Worm (Caenorhabditis elegans): ENCODE measurements around the gene elc-1.

Gene elc-1

DNA sequence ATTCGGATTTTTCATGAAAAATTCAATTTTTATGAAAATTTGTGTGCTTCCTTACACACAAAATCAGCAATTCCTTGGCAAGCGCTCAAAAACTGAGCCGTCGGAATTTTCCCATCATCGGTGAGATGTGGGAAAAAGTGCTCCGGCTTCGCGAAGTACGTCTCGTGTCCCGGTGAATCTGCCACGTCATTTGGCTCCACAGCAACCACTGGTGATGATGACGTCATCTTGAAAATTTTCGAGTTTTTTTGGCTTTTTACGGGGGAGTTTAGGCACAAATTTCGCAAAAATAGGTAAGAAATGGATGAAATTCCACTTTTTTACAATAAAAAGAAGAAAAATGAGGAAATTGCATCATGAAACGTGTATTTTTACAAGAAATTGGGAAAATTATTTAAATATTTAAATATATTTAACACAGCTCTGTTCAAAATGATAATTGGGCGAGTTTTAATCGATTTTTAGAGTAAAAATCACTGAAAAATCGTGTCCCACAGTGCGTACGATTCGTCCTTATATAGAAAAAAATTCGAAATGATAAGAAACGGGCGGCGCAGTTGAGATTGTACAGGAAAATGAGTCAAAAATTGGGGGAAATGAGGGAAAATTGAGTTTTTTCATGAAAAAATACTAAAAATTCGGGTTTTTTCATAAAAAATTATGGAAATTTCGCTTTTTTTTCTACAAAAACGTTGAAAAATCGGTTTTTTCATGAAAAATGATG lies 2.9 kb downstream of the elc-1 start, which contains the start of gene Y82E9BR.14 (continued):
- TF ChIP-seq zfh-2 (GFP tag; conservative IDR thresholded peaks at IDR 0.05), result no peak
- TF ChIP-seq attf-5 (GFP tag; optimal IDR thresholded peaks at IDR 0.05), result no peak
- TF ChIP-seq lir-1 (GFP tag; conservative IDR thresholded peaks at IDR 0.05), result no peak
- TF ChIP-seq Y79H2A.3 (GFP tag; conservative IDR thresholded peaks at IDR 0.05), result no peak
- no peak for TF ChIP-seq ztf-26 (tag; optimal IDR thresholded peaks at IDR 0.05)
- TF ChIP-seq ceh-100 (GFP tag; IDR thresholded peaks at IDR 0.05), result no peak
- TF ChIP-seq F55B11.4 (tag; optimal IDR thresholded peaks at IDR 0.05; ENCODE audit: borderline replicate concordance, insufficient read depth), result no peak
- TF ChIP-seq nhr-27 (tag; optimal IDR thresholded peaks at IDR 0.05), result no peak
- no peak for TF ChIP-seq F52B5.7 (tag; optimal IDR thresholded peaks at IDR 0.05)
- TF ChIP-seq bed-2 (GFP tag; IDR thresholded peaks at IDR 0.05), result no peak
- TF ChIP-seq T26A5.8 (tag; optimal IDR thresholded peaks at IDR 0.05), result peak; percentile 10
- TF ChIP-seq K12H6.12 (tag; optimal IDR thresholded peaks at IDR 0.05), result no peak
- no peak for TF ChIP-seq rpc-1 (optimal IDR thresholded peaks at IDR 0.05)
- TF ChIP-seq rpc-1 (tag; optimal IDR thresholded peaks at IDR 0.05), result no peak
- TF ChIP-seq efl-1 (GFP tag; optimal IDR thresholded peaks at IDR 0.05), result no peak
- TF ChIP-seq atf-7 (tag; optimal IDR thresholded peaks at IDR 0.05), result peak; percentile 74
- TF ChIP-seq F57C9.4 (tag; optimal IDR thresholded peaks at IDR 0.05), result no peak
- TF ChIP-seq B0261.1 (tag; optimal IDR thresholded peaks at IDR 0.05), result no peak
- no peak for TF ChIP-seq T07F8.4 (tag; optimal IDR thresholded peaks at IDR 0.05)
- TF ChIP-seq madf-3 (GFP tag; IDR thresholded peaks at IDR 0.05), result peak; percentile 85
- no peak for TF ChIP-seq F37B4.10 (GFP tag; IDR thresholded peaks at IDR 0.05)

DNA sequence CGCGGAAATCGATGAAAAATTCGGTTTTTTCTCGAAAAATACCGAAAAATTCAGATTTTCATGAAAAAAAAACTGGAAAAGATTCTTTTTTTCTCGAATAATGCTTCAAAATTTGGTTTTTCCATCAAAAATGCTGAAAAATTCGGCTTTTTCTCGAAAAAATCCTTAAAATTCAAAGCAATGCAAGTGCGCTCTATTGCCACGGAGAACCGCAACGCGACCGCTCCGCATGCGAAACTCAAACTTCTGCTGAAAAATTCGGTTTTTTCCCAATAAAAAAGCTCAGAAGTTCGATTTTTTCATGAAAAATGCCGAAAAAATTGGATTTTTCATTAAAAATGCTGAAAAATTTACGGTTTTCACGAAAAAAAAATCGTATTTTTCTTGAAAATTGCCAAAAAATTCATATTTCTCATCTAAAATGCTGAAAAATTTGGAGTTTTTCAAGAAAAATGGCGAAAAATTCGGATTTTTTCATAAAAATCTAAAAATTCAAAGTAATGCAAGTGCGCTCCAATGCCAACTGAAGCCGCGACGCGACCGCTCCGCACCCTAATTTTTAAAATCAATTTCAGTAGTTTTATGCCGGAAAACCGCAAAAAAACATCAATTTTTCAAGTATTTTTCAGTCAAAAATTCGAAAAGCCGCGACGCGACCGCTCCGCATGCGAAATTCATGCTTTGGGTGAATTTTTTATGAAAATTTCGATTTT lies 3.7 kb downstream of the elc-1 start:
- TF ChIP-seq madf-6 (GFP tag; IDR thresholded peaks at IDR 0.05), result peak; percentile 9; the same call in 1 of the 2 replicates
- TF ChIP-seq efl-1 (GFP tag; optimal IDR thresholded peaks at IDR 0.05), result peak; percentile 23
- TF ChIP-seq mcd-1 (GFP tag; IDR thresholded peaks at IDR 0.05), result peak; percentile 63
- TF ChIP-seq lsl-1 (GFP tag; optimal IDR thresholded peaks at IDR 0.05), result peak; percentile 41
- 0 out of 2 replicates have a peak, but pooled peaks have one; percentile 10 for TF ChIP-seq dox-1 (GFP tag; IDR thresholded peaks at IDR 0.05)
- TF ChIP-seq zfh-2 (GFP tag; conservative IDR thresholded peaks at IDR 0.05), result no peak
- no peak for TF ChIP-seq Y53F4B.3 (GFP tag; IDR thresholded peaks at IDR 0.05)
- peak; percentile 27 for TF ChIP-seq lin-54 (GFP tag; optimal IDR thresholded peaks at IDR 0.05)
- no peak for TF ChIP-seq fkh-3 (tag; optimal IDR thresholded peaks at IDR 0.05)
- TF ChIP-seq hrde-1 (tag; optimal IDR thresholded peaks at IDR 0.05; ENCODE audit: borderline replicate concordance), result no peak
- peak; percentile 97 for TF ChIP-seq madf-3 (GFP tag; IDR thresholded peaks at IDR 0.05)
- TF ChIP-seq snpc-1.3 (tag; optimal IDR thresholded peaks at IDR 0.05; ENCODE audit: insufficient read depth), result peak; percentile 9

DNA sequence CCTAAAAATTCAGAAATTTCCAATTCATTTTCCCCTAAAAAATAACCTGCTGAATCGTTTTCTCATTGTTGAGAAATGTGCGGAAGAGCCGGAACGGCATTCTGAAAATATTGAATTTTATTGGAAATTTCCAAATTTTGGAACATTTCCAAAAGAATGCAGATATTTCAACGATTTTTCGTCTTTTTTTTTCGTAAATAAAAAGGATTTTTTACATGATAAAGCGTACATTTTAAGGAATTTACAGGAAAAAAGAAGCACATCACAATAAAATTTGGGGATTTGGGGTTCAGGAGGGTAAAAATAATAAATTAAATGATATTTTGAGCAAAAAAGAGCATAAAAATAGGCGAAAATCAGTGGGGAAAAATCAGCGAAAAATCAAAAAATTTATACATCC lies 7.9 kb downstream of the elc-1 start, which contains the start of gene Y82E9BR.22:
Y82E9BR.22 (minus strand) TSS at position 101 of the 400 bp plus-strand sequence.
- TF ChIP-seq dpff-1 (tag; optimal IDR thresholded peaks at IDR 0.05) (no peak), madf-3 (GFP tag; IDR thresholded peaks at IDR 0.05) (0 out of 2 replicates have a peak, but pooled peaks have one; percentile 51), T07F8.4 (tag; optimal IDR thresholded peaks at IDR 0.05) (no peak), ztf-25 (GFP tag; IDR thresholded peaks at IDR 0.05) (no peak)

DNA sequence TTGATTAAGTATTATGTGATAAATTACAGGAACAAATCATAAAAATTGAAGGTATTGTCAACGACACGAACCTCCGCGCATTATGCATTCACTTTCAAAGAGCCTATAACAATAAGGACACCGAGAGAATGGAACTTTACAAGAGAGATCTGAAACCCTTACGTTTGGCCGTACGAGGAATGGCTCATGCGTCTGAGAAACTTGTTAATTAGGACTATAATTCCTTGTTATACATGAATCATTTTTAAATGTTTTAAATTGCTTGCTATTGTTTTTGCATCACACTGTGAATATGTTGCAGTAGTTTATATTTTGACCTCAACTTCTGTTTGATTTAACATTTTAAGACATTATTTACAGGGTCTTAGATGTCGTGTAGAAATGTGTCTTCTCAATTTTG lies 13.9 kb downstream of the elc-1 start, which contains the start of gene pals-18:
pals-18 (plus strand) TSS at position 301 of the 400 bp plus-strand sequence.
- TF ChIP-seq F52B5.7 (tag; optimal IDR thresholded peaks at IDR 0.05), result no peak
- no peak for TF ChIP-seq ama-1 (optimal IDR thresholded peaks at IDR 0.05)
- no peak for TF ChIP-seq ama-1 (GFP tag; optimal IDR thresholded peaks at IDR 0.05)
- TF ChIP-seq egrh-3 (GFP tag; IDR thresholded peaks at IDR 0.05), result no peak
- no peak for TF ChIP-seq nhr-179 (tag; optimal IDR thresholded peaks at IDR 0.05)
- TF ChIP-seq F49E8.2 (tag; optimal IDR thresholded peaks at IDR 0.05; ENCODE audit: insufficient read depth), result no peak
- no peak for TF ChIP-seq die-1 (tag; optimal IDR thresholded peaks at IDR 0.05)
- TF ChIP-seq attf-5 (GFP tag; optimal IDR thresholded peaks at IDR 0.05), result no peak
- TF ChIP-seq lir-1 (GFP tag; conservative IDR thresholded peaks at IDR 0.05), result no peak
- no peak for TF ChIP-seq F55B11.4 (tag; optimal IDR thresholded peaks at IDR 0.05; ENCODE audit: borderline replicate concordance, insufficient read depth)
- no peak for TF ChIP-seq F57C9.4 (tag; optimal IDR thresholded peaks at IDR 0.05)
- TF ChIP-seq hmg-20 (GFP tag; IDR thresholded peaks at IDR 0.05), result no peak
- TF ChIP-seq F33H1.4 (GFP tag; IDR thresholded peaks at IDR 0.05), result no peak
- no peak for TF ChIP-seq Y53F4B.3 (GFP tag; IDR thresholded peaks at IDR 0.05)
- no peak for TF ChIP-seq lag-1 (GFP tag; IDR thresholded peaks at IDR 0.05)
- TF ChIP-seq ZK185.1 (tag; optimal IDR thresholded peaks at IDR 0.05; ENCODE audit: poor library complexity, severe bottlenecking), result no peak
